Worm (Caenorhabditis elegans) whole organism, young adult: ENCODE results near the gene soc-1.

Experiments used
- ama-1 ChIP-seq, 3 experiments: fragments of 150-350 bp in 1 of 3; sonication (generic microtip) in 2 of 3; optimal IDR thresholded peaks; 2 replicates each; lab custom pipeline; 2014 to 2018; ENCODE audit warnings: missing biosample characterization in 2 of 3, missing genetic modification characterization in 2 of 3, missing genetic modification reagents in 2 of 3
- bed-2 ChIP-seq: fragments of 200-800 bp; sonication (Bioruptor generic); IDR thresholded peaks from 2 replicates; pipeline ENCODE4 v1.3.6; 2022; ENCODE audit warnings: missing genetic modification reagents, missing genetic modification characterization, missing compliant biosample characterization
- ceh-79 ChIP-seq: sonication (generic microtip); optimal IDR thresholded peaks from 2 replicates; lab custom pipeline; 2017; ENCODE audit warnings: mild to moderate bottlenecking, missing genetic modification characterization, missing compliant biosample characterization
- him-1 ChIP-seq: sonication (generic microtip); optimal IDR thresholded peaks from 2 replicates; lab custom pipeline; 2016; ENCODE audit warnings: missing genotype, missing genetic modification reagents, missing genetic modification characterization, missing compliant biosample characterization
- hrde-1 ChIP-seq: sonication (generic microtip); optimal IDR thresholded peaks from 2 replicates; lab custom pipeline; 2016; ENCODE audit warnings: missing genetic modification characterization, mild to moderate bottlenecking, missing compliant biosample characterization, moderate library complexity, missing genotype, missing genetic modification reagents, borderline replicate concordance
- let-526 ChIP-seq: fragments of 200-800 bp; sonication (Bioruptor generic); IDR thresholded peaks from 2 replicates; pipeline ENCODE4 v1.3.6; 2022; ENCODE audit warnings: missing genetic modification reagents, missing genetic modification characterization, missing compliant biosample characterization
- nhr-90 ChIP-seq: sonication (generic microtip); optimal IDR thresholded peaks from 2 replicates; lab custom pipeline; 2016; ENCODE audit warnings: missing genotype, mild to moderate bottlenecking, missing genetic modification characterization, missing compliant biosample characterization
- snpc-4 ChIP-seq, 5 experiments: fragments of 150-350 bp in 1 of 5; sonication (generic microtip) in 4 of 5; optimal IDR thresholded peaks; 2 replicates each; lab custom pipeline; 2014 to 2018; ENCODE audit warnings: missing genetic modification characterization in 5 of 5, missing biosample characterization in 3 of 5, antibody characterized with exemption in 2 of 5, mild to moderate bottlenecking in 2 of 5, missing compliant biosample characterization in 2 of 5, missing genotype in 2 of 5, moderate library complexity in 2 of 5, missing genetic modification reagents in 1 of 5

DNA sequence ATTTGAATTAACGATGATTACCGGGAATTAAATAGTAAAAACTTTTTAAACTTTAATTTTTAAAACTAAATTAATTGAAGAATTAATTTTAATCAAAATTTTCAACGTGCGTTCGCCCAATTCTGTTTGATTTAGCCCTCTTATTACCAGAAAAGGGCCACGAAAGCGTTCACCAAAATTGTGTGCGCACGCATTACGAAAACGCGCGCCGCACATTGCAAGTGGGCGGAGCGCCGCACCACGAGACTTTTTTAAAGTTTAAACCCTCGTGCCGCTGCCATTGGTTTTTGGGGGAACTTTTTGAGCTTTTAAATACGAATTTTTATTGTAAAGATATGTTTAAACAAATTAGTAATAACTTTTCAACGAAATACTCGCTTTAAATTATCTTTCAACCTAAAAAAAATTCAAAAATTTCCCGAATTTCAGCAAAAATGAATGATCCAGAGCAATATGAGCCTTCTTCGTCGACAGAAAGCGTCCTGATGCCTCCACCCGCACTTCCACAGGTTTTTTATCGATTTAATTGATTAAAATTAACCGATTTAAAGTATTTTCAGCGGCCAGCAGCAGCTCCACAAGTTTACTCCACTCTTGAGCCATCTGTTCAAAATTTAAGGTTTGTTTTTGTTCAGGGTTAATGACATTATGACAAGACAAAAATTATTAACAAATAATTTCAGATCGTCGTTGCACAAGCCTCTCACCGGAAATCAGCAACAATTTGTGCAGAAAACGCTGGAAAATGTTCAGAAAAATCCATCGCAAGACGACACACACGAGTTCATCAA lies 44.1 kb downstream of the soc-1 start, which contains the start of gene taf-10:
- TF ChIP-seq ama-1 (optimal IDR thresholded peaks at IDR 0.05; lab: Kevin White, UChicago) (no peak), ama-1 (GFP tag; optimal IDR thresholded peaks at IDR 0.05; lab: Kevin White, UChicago) (no peak), ceh-79 (tag; lab: Kevin White, UChicago) (no peak), nhr-90 (tag; lab: Kevin White, UChicago) (no peak), let-526 (GFP tag; lab: Robert Waterston, UW) (no peak), snpc-4 (GFP tag; optimal IDR thresholded peaks at IDR 0.05; lab: Kevin White, UChicago) (no peak), snpc-4 (tag; optimal IDR thresholded peaks at IDR 0.05; lab: Kevin White, UChicago) (no peak), bed-2 (GFP tag; lab: Robert Waterston, UW) (no peak), hrde-1 (no peak), him-1 (no peak)
